Worm (Caenorhabditis elegans) whole organism, L3 larva: ENCODE data around the gene rpy-1.

Experiments used
- ZK546.5 ChIP-seq: sonication (generic microtip); optimal IDR thresholded peaks from 2 replicates; lab custom pipeline; 2017; ENCODE audit warnings: missing biosample characterization, missing genetic modification characterization
- aly-2 ChIP-seq: fragments of 150-350 bp; optimal IDR thresholded peaks from 2 replicates; lab custom pipeline; 2014; ENCODE audit warnings: missing biosample characterization, missing genetic modification characterization
- ceh-82 ChIP-seq: fragments of 150-350 bp; optimal IDR thresholded peaks from 2 replicates; lab custom pipeline; 2014; ENCODE audit warnings: missing biosample characterization, missing genetic modification characterization
- ceh-9 ChIP-seq: sonication (generic microtip); optimal IDR thresholded peaks from 2 replicates; lab custom pipeline; 2018; ENCODE audit warnings: missing biosample characterization, missing genetic modification characterization
- daf-12 ChIP-seq: fragments of 150-350 bp; optimal IDR thresholded peaks from 2 replicates; lab custom pipeline; 2014; ENCODE audit warnings: missing biosample characterization, missing genetic modification reagents, missing genetic modification characterization
- egl-27 ChIP-seq: sonication (generic microtip); optimal IDR thresholded peaks from 4 replicates; lab custom pipeline; 2017; ENCODE audit warnings: missing biosample characterization, missing genetic modification reagents, missing genetic modification characterization
- egl-5 ChIP-seq: fragments of 150-350 bp; optimal IDR thresholded peaks from 2 replicates; lab custom pipeline; 2017; ENCODE audit warnings: missing biosample characterization, missing genetic modification reagents, missing genetic modification characterization, inconsistent platforms
- elt-1 ChIP-seq: fragments of 150-350 bp; optimal IDR thresholded peaks from 2 replicates; lab custom pipeline; 2014; ENCODE audit warnings: missing biosample characterization, missing genetic modification characterization
- elt-2 ChIP-seq: sonication (generic microtip); optimal IDR thresholded peaks from 2 replicates; lab custom pipeline; 2016; ENCODE audit warnings: missing genetic modification reagents, mild to moderate bottlenecking, missing genetic modification characterization, missing compliant biosample characterization
- eor-1 ChIP-seq, 2 experiments: fragments of 150-350 bp; optimal IDR thresholded peaks; 2 replicates each; lab custom pipeline; 2014 to 2018; ENCODE audit warnings: missing biosample characterization in 2 of 2, missing genetic modification characterization in 2 of 2
- fkh-10 ChIP-seq: sonication (generic microtip); optimal IDR thresholded peaks from 2 replicates; lab custom pipeline; 2017; ENCODE audit warnings: missing biosample characterization, missing genetic modification reagents, missing genetic modification characterization
- fos-1 ChIP-seq: fragments of 150-350 bp; optimal IDR thresholded peaks from 2 replicates; lab custom pipeline; 2014; ENCODE audit warnings: missing biosample characterization, missing genetic modification characterization
- hmg-11 ChIP-seq: sonication (generic microtip); optimal IDR thresholded peaks from 2 replicates; lab custom pipeline; 2016; ENCODE audit warnings: missing genetic modification characterization, missing compliant biosample characterization
- jun-1 ChIP-seq: fragments of 150-350 bp; optimal IDR thresholded peaks from 2 replicates; lab custom pipeline; 2014; ENCODE audit warnings: missing biosample characterization, missing genetic modification reagents, missing genetic modification characterization
- lin-15B ChIP-seq: fragments of 150-350 bp; optimal IDR thresholded peaks from 2 replicates; lab custom pipeline; 2014; ENCODE audit warnings: missing biosample characterization, missing genetic modification characterization
- lin-39 ChIP-seq: fragments of 150-350 bp; optimal IDR thresholded peaks from 2 replicates; lab custom pipeline; 2018; ENCODE audit warnings: missing biosample characterization, missing genetic modification reagents, missing genetic modification characterization
- lsy-12 ChIP-seq: sonication (generic microtip); optimal IDR thresholded peaks from 2 replicates; lab custom pipeline; 2016; ENCODE audit warnings: mild to moderate bottlenecking, missing genetic modification characterization, missing compliant biosample characterization
- mml-1 ChIP-seq: fragments of 150-350 bp; sonication (generic microtip); optimal IDR thresholded peaks from 3 replicates; lab custom pipeline; 2014; ENCODE audit warnings: missing biosample characterization, missing genetic modification characterization
- nfya-1 ChIP-seq: sonication (generic microtip); optimal IDR thresholded peaks from 2 replicates; lab custom pipeline; 2017; ENCODE audit warnings: missing genetic modification characterization, mild to moderate bottlenecking, missing compliant biosample characterization, antibody characterized with exemption, moderate library complexity; ENCODE audit not compliant: insufficient read depth
- nhr-11 ChIP-seq: fragments of 150-350 bp; optimal IDR thresholded peaks from 2 replicates; lab custom pipeline; 2014; ENCODE audit warnings: missing biosample characterization, missing genetic modification characterization
- nhr-12 ChIP-seq: fragments of 150-350 bp; optimal IDR thresholded peaks from 2 replicates; lab custom pipeline; 2014; ENCODE audit warnings: missing biosample characterization, missing genetic modification characterization
- nhr-23 ChIP-seq: fragments of 150-350 bp; optimal IDR thresholded peaks from 2 replicates; lab custom pipeline; 2014; ENCODE audit warnings: missing biosample characterization, missing genetic modification reagents, missing genetic modification characterization
- nhr-237 ChIP-seq: fragments of 150-350 bp; optimal IDR thresholded peaks from 2 replicates; lab custom pipeline; 2014; ENCODE audit warnings: missing biosample characterization, missing genetic modification characterization
- nhr-25 ChIP-seq: sonication (generic microtip); optimal IDR thresholded peaks from 2 replicates; lab custom pipeline; 2017; ENCODE audit warnings: missing biosample characterization, missing genetic modification characterization
- nhr-28 ChIP-seq: fragments of 150-350 bp; optimal IDR thresholded peaks from 2 replicates; lab custom pipeline; 2014; ENCODE audit warnings: missing biosample characterization, missing genetic modification characterization
- nhr-76 ChIP-seq: fragments of 150-350 bp; sonication (generic microtip); optimal IDR thresholded peaks from 5 replicates; lab custom pipeline; 2014; ENCODE audit warnings: missing biosample characterization, missing genetic modification characterization
- nhr-77 ChIP-seq: fragments of 150-350 bp; optimal IDR thresholded peaks from 2 replicates; lab custom pipeline; 2014; ENCODE audit warnings: missing biosample characterization, missing genetic modification characterization
- pqm-1 ChIP-seq: fragments of 150-350 bp; optimal IDR thresholded peaks from 2 replicates; lab custom pipeline; 2017; ENCODE audit warnings: missing biosample characterization, missing genetic modification characterization, inconsistent platforms
- skn-1 ChIP-seq: fragments of 150-350 bp; optimal IDR thresholded peaks from 2 replicates; lab custom pipeline; 2014; ENCODE audit warnings: missing biosample characterization, missing genetic modification characterization
- tbx-2 ChIP-seq: sonication (generic microtip); optimal IDR thresholded peaks from 2 replicates; lab custom pipeline; 2016; ENCODE audit warnings: mild to moderate bottlenecking, missing genetic modification characterization, missing compliant biosample characterization
- unc-62 ChIP-seq: fragments of 150-350 bp; sonication (generic microtip); optimal IDR thresholded peaks from 4 replicates; lab custom pipeline; 2014; ENCODE audit warnings: missing biosample characterization, missing genetic modification reagents, missing genetic modification characterization
- ztf-11 ChIP-seq: fragments of 150-350 bp; optimal IDR thresholded peaks from 2 replicates; lab custom pipeline; 2014; ENCODE audit warnings: missing biosample characterization, missing genetic modification characterization
- ztf-4 ChIP-seq: fragments of 150-350 bp; optimal IDR thresholded peaks from 2 replicates; lab custom pipeline; 2014; ENCODE audit warnings: missing biosample characterization, missing genetic modification characterization

Gene rpy-1

ce11 chrII:6708980-6709379 is 3.5 kb upstream of the rpy-1 start:
- peak; percentile 21 for TF ChIP-seq lin-15B (tag; lab: Kevin White, UChicago)
- peak; percentile 78 for TF ChIP-seq nfya-1
- no peak for TF ChIP-seq ztf-4 (tag; lab: Kevin White, UChicago)
- no peak for TF ChIP-seq ceh-82
- peak; percentile 18 for TF ChIP-seq egl-5
- TF ChIP-seq mml-1 (tag; lab: Kevin White, UChicago) = no peak
- no peak for TF ChIP-seq nhr-25 (tag; lab: Kevin White, UChicago)
- TF ChIP-seq lin-39 (tag; lab: Kevin White, UChicago) = peak; percentile 65
- peak; percentile 37 for TF ChIP-seq hmg-11
- TF ChIP-seq unc-62 (GFP tag; lab: Kevin White, UChicago) = peak; percentile 15
- TF ChIP-seq ceh-9 = no peak
- TF ChIP-seq egl-27 = no peak
- TF ChIP-seq pqm-1 (tag; lab: Kevin White, UChicago) = no peak

- TF ChIP-seq nfya-1 (peak; percentile 52), mml-1 (tag; lab: Kevin White, UChicago) (no peak), lsy-12 (tag; lab: Kevin White, UChicago) (no peak), ZK546.5 (tag; lab: Kevin White, UChicago) (no peak), egl-5 (no peak), lin-39 (tag; lab: Kevin White, UChicago) (peak; percentile 96), pqm-1 (tag; lab: Kevin White, UChicago) (no peak), elt-1 (tag; lab: Kevin White, UChicago) (peak; percentile 0), daf-12 (no peak), nhr-12 (tag; lab: Kevin White, UChicago) (no peak), aly-2 (tag; lab: Kevin White, UChicago) (no peak), unc-62 (GFP tag; lab: Kevin White, UChicago) (peak; percentile 27), elt-2 (tag; lab: Kevin White, UChicago) (no peak), fos-1 (tag; lab: Kevin White, UChicago) (no peak), nhr-25 (tag; lab: Kevin White, UChicago) (no peak), ceh-82 (no peak), ceh-9 (no peak), nhr-77 (tag; lab: Kevin White, UChicago) (no peak), nhr-76 (tag; lab: Kevin White, UChicago) (no peak), nhr-11 (tag; lab: Kevin White, UChicago) (no peak), tbx-2 (tag; lab: Kevin White, UChicago) (no peak), nhr-237 (tag; lab: Kevin White, UChicago) (no peak), egl-27 (no peak), skn-1 (no peak)
Observed at ce11 chrII:6707496-6708260, 2.2 kb upstream of the rpy-1 start.

ce11 chrII:6706552-6707091 is 1.2 kb upstream of the rpy-1 start:
- TF ChIP-seq nhr-237 (tag; lab: Kevin White, UChicago) (no peak), fkh-10 (peak; percentile 44)

- TF ChIP-seq skn-1 (peak; percentile 77), lin-39 (tag; lab: Kevin White, UChicago) (no peak), pqm-1 (tag; lab: Kevin White, UChicago) (peak; percentile 85), elt-2 (tag; lab: Kevin White, UChicago) (peak; percentile 93), jun-1 (tag; lab: Kevin White, UChicago) (peak; percentile 9), unc-62 (GFP tag; lab: Kevin White, UChicago) (no peak)
- TF ChIP-seq, all 47 proteins: peak for 4
Observed at ce11 chrII:6701497-6701896, 3.9 kb downstream of the rpy-1 start, which contains the start of gene C18H9.6. C18H9.6 (minus strand) TSS chrII:6701625.

ce11 chrII:6698784-6699183 is 6.7 kb downstream of the rpy-1 start, which contains the start of gene C18H9.1:
C18H9.1 (plus strand) TSS chrII:6699084.
- TF ChIP-seq skn-1 (no peak), ztf-11 (tag; lab: Kevin White, UChicago) (no peak), nhr-76 (tag; lab: Kevin White, UChicago) (no peak), nhr-28 (tag; lab: Kevin White, UChicago) (no peak), ceh-9 (no peak), egl-5 (no peak), nhr-23 (tag; lab: Kevin White, UChicago) (no peak), lsy-12 (tag; lab: Kevin White, UChicago) (no peak), ztf-4 (tag; lab: Kevin White, UChicago) (no peak), eor-1 (tag; optimal IDR thresholded peaks at IDR 0.05; lab: Kevin White, UChicago) (no peak), fkh-10 (no peak), fos-1 (tag; lab: Kevin White, UChicago) (no peak)
